Worm (Caenorhabditis elegans) whole organism, early embryonic: ENCODE data around the gene F47B8.8.

Source experiments
- aly-1 ChIP-seq: sonication (generic microtip); optimal IDR thresholded peaks from 2 replicates; lab custom pipeline; 2016; ENCODE audit warnings: missing genetic modification characterization, missing compliant biosample characterization
- ama-1 ChIP-seq: fragments of 150-350 bp; optimal IDR thresholded peaks from 2 replicates; lab custom pipeline; 2014
- ceh-13 ChIP-seq: fragments of 200-800 bp; sonication (Bioruptor generic); optimal IDR thresholded peaks from 2 replicates; lab custom pipeline; 2018; ENCODE audit warnings: mild to moderate bottlenecking, missing genetic modification characterization, missing compliant biosample characterization
- ceh-36 ChIP-seq: sonication (generic microtip); optimal IDR thresholded peaks from 2 replicates; lab custom pipeline; 2016; ENCODE audit warnings: missing genetic modification characterization, inconsistent platforms, missing compliant biosample characterization
- ets-7 ChIP-seq: sonication (generic microtip); optimal IDR thresholded peaks from 2 replicates; lab custom pipeline; 2016; ENCODE audit warnings: missing genotype, missing genetic modification characterization, missing compliant biosample characterization
- flt-1 ChIP-seq: fragments of 200-800 bp; sonication (Bioruptor generic); IDR thresholded peaks from 2 replicates; pipeline ENCODE4 v1.3.6; 2022; ENCODE audit warnings: missing genetic modification characterization, missing compliant biosample characterization
- hnd-1 ChIP-seq: sonication (generic microtip); optimal IDR thresholded peaks from 2 replicates; lab custom pipeline; 2016; ENCODE audit warnings: missing genetic modification characterization, missing compliant biosample characterization
- pes-1 ChIP-seq: fragments of 200-800 bp; sonication (Bioruptor generic); IDR thresholded peaks from 2 replicates; pipeline ENCODE4 v1.3.6; 2022; ENCODE audit warnings: missing genetic modification reagents, missing genetic modification characterization, missing compliant biosample characterization
- sea-1 ChIP-seq: fragments of 200-800 bp; sonication (Bioruptor generic); conservative IDR thresholded peaks from 2 replicates; pipeline ENCODE4 v1.3.6; 2022; ENCODE audit warnings: missing genetic modification characterization, missing compliant biosample characterization

DNA sequence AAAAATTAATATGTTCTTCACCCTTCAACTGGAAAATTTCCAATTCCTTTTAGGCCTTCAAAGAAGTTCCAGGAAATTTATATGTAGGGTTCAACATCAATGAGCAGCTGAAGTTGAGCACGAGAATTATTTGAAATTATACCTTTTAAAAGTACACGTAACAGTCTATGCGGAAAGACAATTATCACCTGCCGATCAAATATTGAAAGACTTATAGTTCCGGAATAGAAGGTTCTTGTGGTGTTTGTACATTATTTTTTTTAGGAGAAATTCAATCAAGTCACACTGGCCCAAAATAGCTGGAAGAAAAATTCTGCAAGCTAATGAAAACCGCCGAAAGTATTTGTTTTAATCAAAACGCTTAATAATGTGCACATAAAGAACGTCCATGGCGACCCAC, 48.7 kb downstream of the F47B8.8 start:
- TF ChIP-seq ets-7 (tag; lab: Kevin White, UChicago) = no peak
- TF ChIP-seq ceh-13 (GFP tag; lab: Kevin White, UChicago) = no peak
- no peak for TF ChIP-seq aly-1 (tag; lab: Kevin White, UChicago)
- TF ChIP-seq ama-1 (lab: Kevin White, UChicago) = no peak
- TF ChIP-seq ceh-36 (tag; lab: Kevin White, UChicago) = no peak
- TF ChIP-seq pes-1 (GFP tag; lab: Robert Waterston, UW) = no peak
- no peak for TF ChIP-seq hnd-1 (tag; lab: Kevin White, UChicago)
- no peak for TF ChIP-seq flt-1 (GFP tag; lab: Robert Waterston, UW)
- no peak for TF ChIP-seq sea-1
